Fruit fly (Drosophila melanogaster) Kc167 (cell line): ENCODE measurements around the gene CG12256.

ENCODE experiments used
- Myc ChIP-seq: fragments of >200 bp; optimal IDR thresholded peaks from 2 replicates; lab custom pipeline; 2017; ENCODE audit warnings: missing external identifiers
- Sin3A ChIP-seq: fragments of >200 bp; optimal IDR thresholded peaks from 2 replicates; lab custom pipeline; 2018; ENCODE audit warnings: missing external identifiers
- h ChIP-seq: fragments of >200 bp; optimal IDR thresholded peaks from 3 replicates; lab custom pipeline; 2018; ENCODE audit warnings: missing external identifiers
- insv ChIP-seq: fragments of >200 bp; optimal IDR thresholded peaks from 3 replicates; lab custom pipeline; 2018; ENCODE audit warnings: missing external identifiers
- psq ChIP-seq: fragments of >200 bp; optimal IDR thresholded peaks from 2 replicates; lab custom pipeline; 2017; ENCODE audit warnings: missing external identifiers
- ttk ChIP-seq: sonication (Bioruptor generic); optimal IDR thresholded peaks from 2 replicates; lab custom pipeline; 2017; ENCODE audit warnings: missing external identifiers

Gene CG12256

DNA sequence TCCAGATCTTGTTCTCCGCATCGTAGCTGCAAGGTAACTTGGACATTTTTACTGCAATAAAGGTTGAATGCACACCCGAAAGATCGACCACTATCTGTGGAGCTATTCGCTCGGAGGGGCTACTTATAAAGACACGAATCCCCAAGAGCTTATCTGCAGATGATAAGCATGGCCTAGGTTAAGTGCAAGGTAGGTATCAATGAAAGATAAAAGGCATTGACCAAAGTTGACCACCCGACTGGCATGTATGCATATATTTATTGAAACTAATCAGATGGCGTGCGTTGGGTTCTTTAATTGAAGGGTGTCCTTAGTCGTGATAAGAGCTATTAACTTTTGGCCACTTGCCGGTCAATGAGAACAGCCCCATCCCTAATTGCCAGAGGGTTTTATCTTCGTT lies 15.9 kb downstream of the CG12256 start, which contains the start of gene CG4830:
Gene CG4830, minus strand, starts transcription at position 101 of the 400 bp plus-strand sequence.
- no peak for TF ChIP-seq h

DNA sequence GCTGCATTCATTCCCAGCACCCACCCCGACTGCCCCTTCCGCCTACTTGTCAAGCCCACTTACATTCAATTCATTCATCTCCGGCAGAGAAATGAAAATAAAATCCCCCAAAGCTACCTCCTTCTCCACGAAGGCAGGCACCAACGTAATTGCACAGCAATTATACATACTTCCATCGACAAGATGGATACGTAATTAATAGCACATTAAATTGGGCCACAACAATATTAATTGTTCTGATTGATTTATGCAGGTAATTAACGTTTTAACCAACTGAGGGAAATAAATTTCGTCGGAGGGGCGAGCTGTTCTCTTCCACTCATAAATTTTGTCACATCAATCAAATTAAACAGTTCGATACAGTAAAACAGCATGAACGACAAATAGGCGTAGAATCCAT lies 28.5 kb downstream of the CG12256 start, which contains the start of gene Adk1:
Gene Adk1, plus strand, starts transcription at position 301 of the 400 bp plus-strand sequence.
- TF ChIP-seq insv (lab: Kevin White, UChicago) (no peak), Sin3A (no peak), ttk (lab: Kevin White, UChicago) (no peak), psq (lab: Kevin White, UChicago) (no peak), Myc (lab: Kevin White, UChicago) (no peak), h (no peak)

DNA sequence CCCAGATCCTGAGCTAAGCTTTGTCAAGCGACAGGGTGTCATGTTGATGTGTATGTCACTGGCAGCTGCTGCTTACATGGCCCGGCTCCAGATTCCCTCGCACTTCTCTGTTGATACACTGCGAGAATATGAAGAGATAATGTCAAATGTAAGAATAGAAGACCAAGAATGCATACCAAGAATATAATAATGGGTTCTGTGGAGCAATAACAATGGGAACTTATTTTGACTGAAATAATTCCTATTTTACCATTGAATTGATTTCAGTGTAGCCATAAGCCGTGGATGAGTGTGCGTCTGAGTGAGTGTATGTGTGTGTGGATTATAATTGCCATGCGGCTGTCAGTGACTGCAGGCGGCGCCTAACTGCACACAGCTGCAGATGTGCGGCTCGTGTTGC lies 30.0 kb downstream of the CG12256 start:
- TF ChIP-seq psq (lab: Kevin White, UChicago) (no peak), insv (lab: Kevin White, UChicago) (no peak), Sin3A (no peak), h (no peak), Myc (lab: Kevin White, UChicago) (no peak), ttk (lab: Kevin White, UChicago) (no peak)

DNA sequence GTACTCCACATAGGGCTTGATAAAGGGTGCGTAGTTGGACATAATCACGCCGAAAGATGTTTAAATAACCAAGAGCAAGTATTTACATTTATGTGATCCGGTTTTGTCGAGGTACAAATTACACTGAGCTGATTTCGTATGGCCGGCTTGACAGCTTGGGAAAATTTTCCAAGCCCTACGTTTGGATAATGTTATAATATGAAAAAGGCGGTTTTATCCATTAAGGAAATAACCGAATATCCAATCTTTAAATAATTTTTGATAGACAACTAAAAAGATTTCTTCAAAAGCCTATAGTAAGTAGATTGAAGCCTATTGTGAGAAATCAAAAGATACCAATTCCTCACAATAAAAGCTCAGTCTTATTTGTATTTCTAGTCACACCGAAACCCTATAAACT lies 31.2 kb downstream of the CG12256 start, which contains the start of the genes eIF3d2 and CG43450:
Gene eIF3d2, minus strand, starts transcription at position 101 of the 400 bp plus-strand sequence.
Gene CG43450, plus strand, starts transcription at position 384 of the 400 bp plus-strand sequence.
- TF ChIP-seq Myc (lab: Kevin White, UChicago), result no peak
- TF ChIP-seq Sin3A, result no peak

DNA sequence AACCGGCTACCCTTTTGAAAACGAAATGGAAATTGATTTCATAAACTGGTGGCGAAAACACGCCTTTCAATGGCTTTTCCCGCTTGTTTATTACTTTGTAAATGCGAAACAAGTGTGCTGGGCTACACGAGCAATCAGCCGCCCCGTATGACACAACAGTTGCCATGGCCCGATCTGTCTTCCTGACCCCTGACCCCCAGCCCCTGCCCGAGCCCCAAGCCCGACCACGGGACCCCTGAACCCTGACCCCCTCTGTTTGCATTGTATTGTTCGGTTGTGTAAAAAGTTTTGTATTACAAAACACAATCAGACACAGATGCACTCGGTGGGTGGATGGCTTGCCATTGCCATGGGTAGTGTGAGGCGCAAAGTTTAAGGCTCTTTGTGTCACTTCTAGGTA lies 40.5 kb downstream of the CG12256 start:
- TF ChIP-seq Myc (lab: Kevin White, UChicago) (no peak), insv (lab: Kevin White, UChicago) (no peak), h (no peak), Sin3A (no peak), ttk (lab: Kevin White, UChicago) (no peak), psq (lab: Kevin White, UChicago) (no peak)
